Fruit fly (Drosophila melanogaster) whole organism, embryonic: ENCODE data around the gene CG31176.

Experiments used
- BtbVII ChIP-seq: fragments of 200-800 bp; sonication (Bioruptor generic); optimal IDR thresholded peaks from 3 replicates; lab custom pipeline; 2017; ENCODE audit warnings: missing biosample characterization, mild to moderate bottlenecking, missing genetic modification characterization
- CG11723 ChIP-seq: fragments of 200-800 bp; sonication (Bioruptor generic); optimal IDR thresholded peaks from 2 replicates; lab custom pipeline; 2017; ENCODE audit warnings: missing biosample characterization, mild to moderate bottlenecking, missing genetic modification characterization
- CG13123 ChIP-seq: fragments of 200-800 bp; sonication (Bioruptor generic); optimal IDR thresholded peaks from 2 replicates; lab custom pipeline; 2016; ENCODE audit warnings: missing biosample characterization, missing genetic modification characterization
- CG13424 ChIP-seq: fragments of 200-800 bp; sonication (Bioruptor generic); optimal IDR thresholded peaks from 2 replicates; lab custom pipeline; 2019; ENCODE audit warnings: missing biosample characterization, mild to moderate bottlenecking, missing genetic modification characterization, moderate library complexity
- CG14965 ChIP-seq: fragments of 200-800 bp; sonication (Bioruptor generic); optimal IDR thresholded peaks from 2 replicates; lab custom pipeline; 2016; ENCODE audit warnings: missing biosample characterization, missing genetic modification characterization, borderline replicate concordance
- CG15269 ChIP-seq: fragments of 200-800 bp; sonication (Bioruptor generic); optimal IDR thresholded peaks from 2 replicates; lab custom pipeline; 2018; ENCODE audit warnings: missing biosample characterization, mild to moderate bottlenecking, missing genetic modification characterization, moderate library complexity
- CG15514 ChIP-seq: fragments of 200-800 bp; sonication (Bioruptor generic); optimal IDR thresholded peaks from 3 replicates; lab custom pipeline; 2017; ENCODE audit warnings: missing biosample characterization, missing genetic modification characterization, mild to moderate bottlenecking, moderate library complexity, missing genetic modification reagents
- CG17361 ChIP-seq: fragments of 200-800 bp; sonication (Bioruptor generic); IDR thresholded peaks from 3 replicates; pipeline ENCODE4 v1.3.6; 2022; ENCODE audit warnings: missing biosample characterization, missing genetic modification characterization
- CG17612 ChIP-seq: fragments of 200-800 bp; sonication (Bioruptor generic); IDR thresholded peaks from 2 replicates; pipeline ENCODE4 v1.3.6; 2022; ENCODE audit warnings: missing biosample characterization, missing genetic modification characterization
- CG18011 ChIP-seq: fragments of 200-800 bp; sonication (Bioruptor generic); optimal IDR thresholded peaks from 2 replicates; lab custom pipeline; 2017; ENCODE audit warnings: missing biosample characterization, missing genetic modification characterization, mild to moderate bottlenecking, moderate library complexity, missing genotype
- CG18764 ChIP-seq: fragments of 200-800 bp; sonication (Bioruptor generic); optimal IDR thresholded peaks from 3 replicates; lab custom pipeline; 2016; ENCODE audit warnings: missing biosample characterization, missing genetic modification characterization
- CG2678 ChIP-seq: fragments of 200-800 bp; sonication (Bioruptor generic); optimal IDR thresholded peaks from 3 replicates; lab custom pipeline; 2019; ENCODE audit warnings: missing biosample characterization, mild to moderate bottlenecking, missing genetic modification characterization, moderate library complexity
- CG31224 ChIP-seq: fragments of 200-800 bp; sonication (Bioruptor generic); IDR thresholded peaks from 2 replicates; pipeline ENCODE4 v1.3.6; 2022; ENCODE audit warnings: missing biosample characterization, missing genetic modification characterization
- CG3163 ChIP-seq: fragments of 200-800 bp; sonication (Bioruptor generic); optimal IDR thresholded peaks from 3 replicates; lab custom pipeline; 2016; ENCODE audit warnings: missing biosample characterization, missing genetic modification characterization
- CG32767 ChIP-seq: fragments of 200-800 bp; sonication (Bioruptor generic); IDR thresholded peaks from 2 replicates; pipeline ENCODE4 v1.3.6; 2022; ENCODE audit warnings: missing biosample characterization, missing genetic modification characterization
- CG33557 ChIP-seq: fragments of 200-800 bp; sonication (Bioruptor generic); optimal IDR thresholded peaks from 2 replicates; lab custom pipeline; 2019; ENCODE audit warnings: missing biosample characterization, mild to moderate bottlenecking, missing genetic modification characterization, moderate library complexity
- CG34376 ChIP-seq: fragments of 200-800 bp; sonication (Bioruptor generic); optimal IDR thresholded peaks from 2 replicates; lab custom pipeline; 2018; ENCODE audit warnings: missing biosample characterization, mild to moderate bottlenecking, missing genetic modification characterization
- CG4707 ChIP-seq: fragments of 200-800 bp; sonication (Bioruptor generic); optimal IDR thresholded peaks from 2 replicates; lab custom pipeline; 2018; ENCODE audit warnings: missing biosample characterization, mild to moderate bottlenecking, missing genetic modification characterization, moderate library complexity
- CG6254 ChIP-seq: fragments of 200-800 bp; sonication (Bioruptor generic); optimal IDR thresholded peaks from 3 replicates; lab custom pipeline; 2017; ENCODE audit warnings: mild to moderate bottlenecking, missing biosample characterization, missing genetic modification reagents, missing genetic modification characterization
- CG6813 ChIP-seq: fragments of 200-800 bp; sonication (Bioruptor generic); optimal IDR thresholded peaks from 2 replicates; lab custom pipeline; 2017; ENCODE audit warnings: missing biosample characterization, missing genetic modification characterization, mild to moderate bottlenecking, moderate library complexity, missing genetic modification reagents
- CG6854 ChIP-seq: fragments of 200-800 bp; sonication (Bioruptor generic); optimal IDR thresholded peaks from 3 replicates; lab custom pipeline; 2017; ENCODE audit warnings: missing biosample characterization, mild to moderate bottlenecking, missing genetic modification characterization
- CG7271 ChIP-seq: fragments of 200-800 bp; sonication (Bioruptor generic); optimal IDR thresholded peaks from 2 replicates; lab custom pipeline; 2018; ENCODE audit warnings: missing biosample characterization, mild to moderate bottlenecking, missing genetic modification characterization, moderate library complexity
- CG8924 ChIP-seq: fragments of 200-800 bp; optimal IDR thresholded peaks from 3 replicates; lab custom pipeline; 2019; ENCODE audit warnings: missing biosample characterization, mild to moderate bottlenecking, missing genetic modification characterization, moderate library complexity
- Doc3 ChIP-seq: fragments of 200-800 bp; sonication (Bioruptor generic); IDR thresholded peaks from 3 replicates; pipeline ENCODE4 v1.3.6; 2022; ENCODE audit warnings: missing biosample characterization, missing genetic modification characterization; ENCODE audit not compliant: partially characterized antibody
- HHEX ChIP-seq: fragments of 200-800 bp; sonication (Bioruptor generic); optimal IDR thresholded peaks from 3 replicates; lab custom pipeline; 2017; ENCODE audit warnings: missing biosample characterization, mild to moderate bottlenecking, missing genetic modification characterization, missing genetic modification reagents
- Hsf ChIP-seq: fragments of 200-800 bp; sonication (Bioruptor generic); optimal IDR thresholded peaks from 3 replicates; lab custom pipeline; 2016; ENCODE audit warnings: missing biosample characterization, missing genetic modification characterization
- Jarid2 ChIP-seq: fragments of 200-800 bp; sonication (Bioruptor generic); optimal IDR thresholded peaks from 3 replicates; lab custom pipeline; 2017; ENCODE audit warnings: mild to moderate bottlenecking, missing biosample characterization, missing genetic modification reagents, missing genetic modification characterization
- Kr ChIP-seq: fragments of 200-800 bp; sonication (Bioruptor generic); optimal IDR thresholded peaks from 2 replicates; lab custom pipeline; 2017; ENCODE audit warnings: missing biosample characterization, mild to moderate bottlenecking, missing genetic modification characterization
- Mad ChIP-seq: fragments of 200-800 bp; sonication (Bioruptor generic); optimal IDR thresholded peaks from 2 replicates; lab custom pipeline; 2016; ENCODE audit warnings: missing biosample characterization, missing genetic modification characterization
- Med ChIP-seq: fragments of 200-800 bp; sonication (Bioruptor generic); peaks from one replicate; lab custom pipeline; 2016; ENCODE audit warnings: missing biosample characterization, missing genetic modification characterization, mild to moderate bottlenecking, inconsistent platforms, moderate library complexity
- NFAT ChIP-seq: fragments of 200-800 bp; sonication (Bioruptor generic); IDR thresholded peaks from 2 replicates; pipeline ENCODE4 v1.3.6; 2022; ENCODE audit warnings: missing biosample characterization, missing genetic modification characterization
- Scr ChIP-seq: fragments of 200-800 bp; sonication (Bioruptor generic); IDR thresholded peaks from 2 replicates; pipeline ENCODE4 v1.3.6; 2022; ENCODE audit warnings: missing biosample characterization, missing genetic modification characterization; ENCODE audit not compliant: partially characterized antibody
- Sry-δ ChIP-seq: fragments of 200-800 bp; sonication (Bioruptor generic); optimal IDR thresholded peaks from 2 replicates; lab custom pipeline; 2016; ENCODE audit warnings: missing biosample characterization, missing genetic modification characterization
- abd-A ChIP-seq: fragments of 200-800 bp; sonication (Bioruptor generic); optimal IDR thresholded peaks from 3 replicates; lab custom pipeline; 2019; ENCODE audit warnings: missing biosample characterization, mild to moderate bottlenecking, missing genetic modification characterization, moderate library complexity
- ash1 ChIP-seq: fragments of 200-800 bp; sonication (Bioruptor generic); optimal IDR thresholded peaks from 2 replicates; lab custom pipeline; 2018; ENCODE audit warnings: missing biosample characterization, mild to moderate bottlenecking, missing genetic modification characterization
- btn ChIP-seq: fragments of 200-800 bp; sonication (Bioruptor generic); optimal IDR thresholded peaks from 2 replicates; lab custom pipeline; 2016; ENCODE audit warnings: missing biosample characterization, missing genetic modification characterization
- croc ChIP-seq: fragments of 200-800 bp; sonication (Bioruptor generic); conservative IDR thresholded peaks from 3 replicates; pipeline ENCODE4 v1.3.6; 2022; ENCODE audit warnings: missing biosample characterization, missing genetic modification characterization
- ewg ChIP-seq: fragments of 200-800 bp; sonication (Bioruptor generic); optimal IDR thresholded peaks from 3 replicates; lab custom pipeline; 2017; ENCODE audit warnings: mild to moderate bottlenecking, missing biosample characterization, missing genetic modification reagents, missing genetic modification characterization
- ftz-f1 ChIP-seq: fragments of 200-800 bp; sonication (Bioruptor generic); optimal IDR thresholded peaks from 2 replicates; lab custom pipeline; 2016; ENCODE audit warnings: missing biosample characterization, missing genetic modification characterization
- gem ChIP-seq: fragments of 200-800 bp; sonication (Bioruptor generic); optimal IDR thresholded peaks from 2 replicates; lab custom pipeline; 2019; ENCODE audit warnings: missing biosample characterization, mild to moderate bottlenecking, missing genetic modification characterization, moderate library complexity
- grau ChIP-seq: fragments of 200-800 bp; optimal IDR thresholded peaks from 3 replicates; lab custom pipeline; 2019; ENCODE audit warnings: missing biosample characterization, mild to moderate bottlenecking, missing genetic modification characterization, moderate library complexity
- grn ChIP-seq: fragments of 200-800 bp; sonication (Bioruptor generic); optimal IDR thresholded peaks from 3 replicates; lab custom pipeline; 2017; ENCODE audit warnings: missing biosample characterization, missing genetic modification characterization
- lilli ChIP-seq: fragments of 200-800 bp; sonication (Bioruptor generic); optimal IDR thresholded peaks from 3 replicates; lab custom pipeline; 2016; ENCODE audit warnings: missing biosample characterization, missing genetic modification characterization
- luna ChIP-seq: fragments of 200-800 bp; sonication (Bioruptor generic); optimal IDR thresholded peaks from 2 replicates; lab custom pipeline; 2016; ENCODE audit warnings: missing biosample characterization, missing genetic modification characterization
- org-1 ChIP-seq: fragments of 200-800 bp; sonication (Bioruptor generic); optimal IDR thresholded peaks from 2 replicates; lab custom pipeline; 2017; ENCODE audit warnings: missing biosample characterization, missing genetic modification characterization
- p53 ChIP-seq: fragments of 200-800 bp; sonication (Bioruptor generic); optimal IDR thresholded peaks from 2 replicates; lab custom pipeline; 2016; ENCODE audit warnings: missing biosample characterization, missing genetic modification characterization
- seq ChIP-seq: fragments of 200-800 bp; sonication (Bioruptor generic); IDR thresholded peaks from 2 replicates; pipeline ENCODE4 v1.3.6; 2022; ENCODE audit warnings: missing biosample characterization, missing genetic modification characterization
- sqz ChIP-seq: fragments of 200-800 bp; sonication (Bioruptor generic); optimal IDR thresholded peaks from 3 replicates; lab custom pipeline; 2018; ENCODE audit warnings: missing biosample characterization, mild to moderate bottlenecking, missing genetic modification characterization
- ssp ChIP-seq: fragments of 200-800 bp; sonication (Bioruptor generic); IDR thresholded peaks from 2 replicates; pipeline ENCODE4 v1.3.6; 2022; ENCODE audit warnings: missing biosample characterization, missing genetic modification characterization
- stwl ChIP-seq: fragments of 200-800 bp; sonication (Bioruptor generic); optimal IDR thresholded peaks from 3 replicates; lab custom pipeline; 2018; ENCODE audit warnings: missing biosample characterization, mild to moderate bottlenecking, missing genetic modification characterization, moderate library complexity
- vvl ChIP-seq: fragments of 200-800 bp; sonication (Bioruptor generic); IDR thresholded peaks from 2 replicates; pipeline ENCODE4 v1.3.6; 2022; ENCODE audit warnings: missing biosample characterization, missing genetic modification characterization

CG31176 gene

dm6 chr3R:21660659-21661126, 58.8 kb downstream of the CG31176 start, which contains the start of gene E2f1 (continued):
- peak; percentile 50; the same call in 2 of the 3 replicates for TF ChIP-seq Doc3 (GFP tag; lab: Robert Waterston, UW)
- TF ChIP-seq BtbVII (GFP tag; lab: Kevin White, UChicago), result no peak
- peak; percentile 74 for TF ChIP-seq Scr (GFP tag; lab: Robert Waterston, UW)
- TF ChIP-seq sqz, result peak; percentile 95
- no peak for TF ChIP-seq CG13123
- no peak for TF ChIP-seq seq (GFP tag; lab: Robert Waterston, UW)
- peak; percentile 75 for TF ChIP-seq CG15514
- no peak for TF ChIP-seq ewg (GFP tag; lab: Kevin White, UChicago)
- peak; percentile 25 for TF ChIP-seq grau (tag; lab: Kevin White, UChicago)
- peak; percentile 14 for TF ChIP-seq CG34376 (GFP tag; lab: Kevin White, UChicago)
- no peak for TF ChIP-seq CG7271
- TF ChIP-seq btn (GFP tag; lab: Kevin White, UChicago), result no peak
- no peak for TF ChIP-seq lilli (GFP tag; lab: Kevin White, UChicago)
- TF ChIP-seq Mad, result no peak
- peak; percentile 11 for TF ChIP-seq CG33557 (GFP tag; lab: Kevin White, UChicago)
- no peak for TF ChIP-seq CG11723 (GFP tag; lab: Kevin White, UChicago)
- no peak for TF ChIP-seq CG6254 (GFP tag; lab: Kevin White, UChicago)
- TF ChIP-seq Kr (GFP tag; lab: Kevin White, UChicago), result no peak
- TF ChIP-seq gem (tag; lab: Kevin White, UChicago), result no peak
- TF ChIP-seq CG6813 (GFP tag; lab: Kevin White, UChicago), result no peak
- peak; percentile 5 for TF ChIP-seq org-1 (GFP tag; lab: Kevin White, UChicago)
- TF ChIP-seq CG18011, result no peak
- TF ChIP-seq ssp (GFP tag; lab: Robert Waterston, UW), result no peak
- no peak for TF ChIP-seq CG6854 (GFP tag; lab: Kevin White, UChicago)
- TF ChIP-seq Med (GFP tag; lab: Kevin White, UChicago), result no peak
- peak; percentile 18 for TF ChIP-seq CG8924
- TF ChIP-seq CG4707, result no peak
- no peak for TF ChIP-seq CG32767 (GFP tag; lab: Robert Waterston, UW)
- no peak for TF ChIP-seq vvl
- peak; percentile 77 for TF ChIP-seq stwl (tag; lab: Kevin White, UChicago)
- TF ChIP-seq luna (GFP tag; lab: Kevin White, UChicago), result no peak
- TF ChIP-seq p53 (GFP tag; lab: Kevin White, UChicago), result no peak
- TF ChIP-seq CG18764, result no peak
- TF ChIP-seq croc (GFP tag; lab: Robert Waterston, UW), result no peak
- TF ChIP-seq HHEX (GFP tag; lab: Kevin White, UChicago), result no peak
- no peak for TF ChIP-seq abd-A (tag; lab: Kevin White, UChicago)
- no peak for TF ChIP-seq CG15269 (tag; lab: Kevin White, UChicago)
- no peak for TF ChIP-seq NFAT
- no peak for TF ChIP-seq Hsf (GFP tag; lab: Kevin White, UChicago)
- TF ChIP-seq CG2678, result no peak
- no peak for TF ChIP-seq grn (GFP tag; lab: Kevin White, UChicago)
- peak; percentile 68 for TF ChIP-seq Sry-δ (GFP tag; lab: Kevin White, UChicago)
- TF ChIP-seq ash1 (GFP tag; lab: Kevin White, UChicago), result no peak
- peak; percentile 73 for TF ChIP-seq ftz-f1 (GFP tag; lab: Kevin White, UChicago)
- no peak for TF ChIP-seq CG17612
- no peak for TF ChIP-seq CG13424 (tag; lab: Kevin White, UChicago)
- no peak for TF ChIP-seq CG3163
- TF ChIP-seq CG17361 (GFP tag; lab: Robert Waterston, UW), result no peak
- TF ChIP-seq CG31224 (GFP tag; lab: Robert Waterston, UW), result no peak
- no peak for TF ChIP-seq Jarid2 (GFP tag; lab: Kevin White, UChicago)
- no peak for TF ChIP-seq CG14965 (GFP tag; lab: Kevin White, UChicago)
